Worm (Caenorhabditis elegans) whole organism, L1 larva: ENCODE measurements around the gene lys-6.

ENCODE experiments used
- C16A3.4 ChIP-seq: fragments of 150-350 bp; optimal IDR thresholded peaks from 2 replicates; lab custom pipeline; 2014; ENCODE audit warnings: missing biosample characterization, missing genetic modification characterization
- C34B4.2 ChIP-seq: sonication (generic microtip); optimal IDR thresholded peaks from 2 replicates; lab custom pipeline; 2017; ENCODE audit warnings: mild to moderate bottlenecking, missing genetic modification characterization, missing compliant biosample characterization
- F16B12.6 ChIP-seq: fragments of 150-350 bp; optimal IDR thresholded peaks from 2 replicates; lab custom pipeline; 2014; ENCODE audit warnings: missing biosample characterization, missing genetic modification characterization
- Y116A8C.19 ChIP-seq: sonication (generic microtip); optimal IDR thresholded peaks from 2 replicates; lab custom pipeline; 2016; ENCODE audit warnings: missing compliant biosample characterization, missing genetic modification characterization, borderline replicate concordance
- aha-1 ChIP-seq: fragments of 150-350 bp; optimal IDR thresholded peaks from 2 replicates; lab custom pipeline; 2014; ENCODE audit warnings: missing biosample characterization, missing genetic modification characterization
- aly-2 ChIP-seq: fragments of 150-350 bp; optimal IDR thresholded peaks from 2 replicates; lab custom pipeline; 2014; ENCODE audit warnings: missing biosample characterization, missing genetic modification characterization
- ama-1 ChIP-seq: fragments of 150-350 bp; optimal IDR thresholded peaks from 2 replicates; lab custom pipeline; 2014
- blmp-1 ChIP-seq: fragments of 150-350 bp; optimal IDR thresholded peaks from 2 replicates; lab custom pipeline; 2014; ENCODE audit warnings: missing biosample characterization, missing genetic modification characterization
- ceh-63 ChIP-seq: fragments of 200-800 bp; sonication (Bioruptor generic); optimal IDR thresholded peaks from 2 replicates; lab custom pipeline; 2018; ENCODE audit warnings: mild to moderate bottlenecking, missing genetic modification characterization, missing compliant biosample characterization
- ceh-8 ChIP-seq: fragments of 200-800 bp; sonication (Bioruptor generic); optimal IDR thresholded peaks from 2 replicates; lab custom pipeline; 2018; ENCODE audit warnings: mild to moderate bottlenecking, missing genetic modification characterization, moderate library complexity, missing compliant biosample characterization
- ceh-82 ChIP-seq, 3 experiments: fragments of 150-350 bp in 1 of 3; sonication (generic microtip) in 2 of 3; optimal IDR thresholded peaks; 2 replicates each; lab custom pipeline; 2014 to 2017; ENCODE audit warnings: missing biosample characterization in 3 of 3, missing genetic modification characterization in 3 of 3
- ceh-88 ChIP-seq: fragments of 200-800 bp; sonication (Bioruptor generic); IDR thresholded peaks from 2 replicates; pipeline ENCODE4 v1.3.6; 2022; ENCODE audit warnings: missing genetic modification characterization, missing compliant biosample characterization
- ces-1 ChIP-seq: fragments of 150-350 bp; optimal IDR thresholded peaks from 2 replicates; lab custom pipeline; 2014; ENCODE audit warnings: missing biosample characterization, missing genetic modification reagents, missing genetic modification characterization
- dpl-1 ChIP-seq, 3 experiments: fragments of 150-350 bp in 2 of 3; sonication (generic microtip) in 1 of 3; optimal IDR thresholded peaks; 2 replicates each; lab custom pipeline; 2014 to 2017; ENCODE audit warnings: missing biosample characterization in 3 of 3, missing genetic modification characterization in 3 of 3, missing genetic modification reagents in 3 of 3
- dsc-1 ChIP-seq: sonication (generic microtip); optimal IDR thresholded peaks from 2 replicates; lab custom pipeline; 2016; ENCODE audit warnings: mild to moderate bottlenecking, missing genetic modification characterization, missing compliant biosample characterization
- efl-3 ChIP-seq: fragments of 200-800 bp; sonication (Bioruptor generic); optimal IDR thresholded peaks from 2 replicates; lab custom pipeline; 2018; ENCODE audit warnings: mild to moderate bottlenecking, missing genetic modification characterization, missing compliant biosample characterization
- egl-13 ChIP-seq: sonication (generic microtip); optimal IDR thresholded peaks from 2 replicates; lab custom pipeline; 2016; ENCODE audit warnings: missing genotype, missing genetic modification reagents, missing genetic modification characterization, missing compliant biosample characterization
- egl-27 ChIP-seq, 2 experiments: fragments of 150-350 bp in 1 of 2; sonication (generic microtip); optimal IDR thresholded peaks; 3 replicates each; lab custom pipeline; 2017 to 2018; ENCODE audit warnings: missing biosample characterization in 2 of 2, missing genetic modification characterization in 2 of 2, missing genetic modification reagents in 2 of 2
- elt-2 ChIP-seq: sonication (generic microtip); optimal IDR thresholded peaks from 2 replicates; lab custom pipeline; 2016; ENCODE audit warnings: missing genetic modification characterization, mild to moderate bottlenecking, inconsistent platforms, missing compliant biosample characterization, missing genetic modification reagents
- elt-3 ChIP-seq, 6 experiments: fragments of 150-350 bp in 1 of 6; sonication (generic microtip); optimal IDR thresholded peaks; 2 replicates each; lab custom pipeline; 2017 to 2018; ENCODE audit warnings: missing biosample characterization in 6 of 6, missing genetic modification characterization in 6 of 6, inconsistent platforms in 1 of 6
- fkh-10 ChIP-seq: sonication (generic microtip); optimal IDR thresholded peaks from 2 replicates; lab custom pipeline; 2017; ENCODE audit warnings: missing biosample characterization, missing genetic modification reagents, missing genetic modification characterization
- hlh-17 ChIP-seq: fragments of 200-800 bp; sonication (Bioruptor generic); optimal IDR thresholded peaks from 2 replicates; lab custom pipeline; 2018; ENCODE audit warnings: missing genetic modification characterization, mild to moderate bottlenecking, missing compliant biosample characterization, moderate library complexity, borderline replicate concordance
- hlh-4 ChIP-seq: sonication (generic microtip); optimal IDR thresholded peaks from 2 replicates; lab custom pipeline; 2016; ENCODE audit warnings: mild to moderate bottlenecking, missing genetic modification characterization, missing compliant biosample characterization
- hpl-2 ChIP-seq: fragments of 150-350 bp; optimal IDR thresholded peaks from 2 replicates; lab custom pipeline; 2014; ENCODE audit warnings: missing biosample characterization, missing genetic modification reagents, missing genetic modification characterization
- irx-1 ChIP-seq: sonication (generic microtip); optimal IDR thresholded peaks from 2 replicates; lab custom pipeline; 2016; ENCODE audit warnings: missing genetic modification characterization, missing compliant biosample characterization
- jun-1 ChIP-seq: fragments of 150-350 bp; optimal IDR thresholded peaks from 2 replicates; lab custom pipeline; 2014; ENCODE audit warnings: missing biosample characterization, missing genetic modification reagents, missing genetic modification characterization
- lin-13 ChIP-seq: fragments of 150-350 bp; optimal IDR thresholded peaks from 2 replicates; lab custom pipeline; 2014; ENCODE audit warnings: missing biosample characterization, missing genetic modification reagents, missing genetic modification characterization
- lin-14 ChIP-seq: fragments of 200-800 bp; sonication (Bioruptor generic); optimal IDR thresholded peaks from 2 replicates; lab custom pipeline; 2018; ENCODE audit warnings: mild to moderate bottlenecking, missing genetic modification characterization, moderate library complexity, missing compliant biosample characterization
- lin-15B ChIP-seq: fragments of 150-350 bp; sonication (generic microtip); optimal IDR thresholded peaks from 3 replicates; lab custom pipeline; 2014; ENCODE audit warnings: missing biosample characterization, missing genetic modification characterization
- lin-35 ChIP-seq, 2 experiments: fragments of 150-350 bp; optimal IDR thresholded peaks; 2 replicates each; lab custom pipeline; 2014; ENCODE audit warnings: missing biosample characterization in 2 of 2, missing genetic modification characterization in 2 of 2, missing genetic modification reagents in 2 of 2
- mdl-1 ChIP-seq, 2 experiments: fragments of 150-350 bp; optimal IDR thresholded peaks; 2 replicates each; lab custom pipeline; 2014 to 2017; ENCODE audit warnings: missing biosample characterization in 2 of 2, missing genetic modification characterization in 2 of 2, inconsistent platforms in 1 of 2
- mef-2 ChIP-seq: fragments of 150-350 bp; optimal IDR thresholded peaks from 2 replicates; lab custom pipeline; 2014; ENCODE audit warnings: missing biosample characterization, missing genetic modification characterization
- mep-1 ChIP-seq: fragments of 150-350 bp; optimal IDR thresholded peaks from 2 replicates; lab custom pipeline; 2014; ENCODE audit warnings: missing biosample characterization, missing genetic modification characterization
- nhr-12 ChIP-seq: sonication (generic microtip); optimal IDR thresholded peaks from 2 replicates; lab custom pipeline; 2017; ENCODE audit warnings: missing biosample characterization, missing genetic modification characterization
- nhr-19 ChIP-seq: fragments of 200-800 bp; sonication (Bioruptor generic); conservative IDR thresholded peaks from 2 replicates; pipeline ENCODE4 v1.3.6; 2022; ENCODE audit warnings: missing genetic modification characterization, missing compliant biosample characterization
- nhr-237 ChIP-seq: fragments of 150-350 bp; optimal IDR thresholded peaks from 2 replicates; lab custom pipeline; 2014; ENCODE audit warnings: missing biosample characterization, missing genetic modification characterization
- nhr-47 ChIP-seq: sonication (generic microtip); optimal IDR thresholded peaks from 2 replicates; lab custom pipeline; 2016; ENCODE audit warnings: mild to moderate bottlenecking, missing genetic modification characterization, moderate library complexity, missing compliant biosample characterization
- nhr-77 ChIP-seq: fragments of 150-350 bp; optimal IDR thresholded peaks from 2 replicates; lab custom pipeline; 2014; ENCODE audit warnings: missing biosample characterization, missing genetic modification characterization
- nhr-84 ChIP-seq: sonication (generic microtip); optimal IDR thresholded peaks from 2 replicates; lab custom pipeline; 2017; ENCODE audit warnings: missing biosample characterization, missing genetic modification characterization
- nhr-90 ChIP-seq: sonication (generic microtip); optimal IDR thresholded peaks from 2 replicates; lab custom pipeline; 2016; ENCODE audit warnings: mild to moderate bottlenecking, missing genetic modification characterization, missing compliant biosample characterization; ENCODE audit not compliant: poor library complexity
- pag-3 ChIP-seq: sonication (generic microtip); optimal IDR thresholded peaks from 2 replicates; lab custom pipeline; 2017; ENCODE audit warnings: missing genetic modification characterization, mild to moderate bottlenecking, missing compliant biosample characterization, antibody characterized with exemption, borderline replicate concordance; ENCODE audit not compliant: insufficient read depth
- pax-3 ChIP-seq: fragments of 200-800 bp; sonication (Bioruptor generic); optimal IDR thresholded peaks from 2 replicates; lab custom pipeline; 2018; ENCODE audit warnings: mild to moderate bottlenecking, missing genetic modification characterization, moderate library complexity, missing compliant biosample characterization
- snu-23 ChIP-seq: sonication (generic microtip); optimal IDR thresholded peaks from 2 replicates; lab custom pipeline; 2016; ENCODE audit warnings: missing genetic modification characterization, missing compliant biosample characterization
- sup-37 ChIP-seq: fragments of 200-800 bp; sonication (Bioruptor generic); optimal IDR thresholded peaks from 2 replicates; lab custom pipeline; 2018; ENCODE audit warnings: mild to moderate bottlenecking, missing genetic modification characterization, missing compliant biosample characterization
- swsn-7 ChIP-seq: sonication (generic microtip); optimal IDR thresholded peaks from 2 replicates; lab custom pipeline; 2016; ENCODE audit warnings: missing genetic modification characterization, missing compliant biosample characterization
- tbx-2 ChIP-seq: sonication (generic microtip); optimal IDR thresholded peaks from 2 replicates; lab custom pipeline; 2016; ENCODE audit warnings: missing genetic modification characterization, missing compliant biosample characterization
- tlp-1 ChIP-seq: fragments of 150-350 bp; optimal IDR thresholded peaks from 2 replicates; lab custom pipeline; 2014; ENCODE audit warnings: missing biosample characterization, missing genetic modification characterization
- unc-98 ChIP-seq: fragments of 200-800 bp; sonication (Bioruptor generic); IDR thresholded peaks from 2 replicates; pipeline ENCODE4 v1.3.6; 2022; ENCODE audit warnings: missing genetic modification characterization, missing compliant biosample characterization
- zag-1 ChIP-seq: fragments of 150-350 bp; optimal IDR thresholded peaks from 2 replicates; lab custom pipeline; 2014; ENCODE audit warnings: missing biosample characterization, missing genetic modification characterization
- ztf-4 ChIP-seq: fragments of 150-350 bp; optimal IDR thresholded peaks from 2 replicates; lab custom pipeline; 2014; ENCODE audit warnings: missing biosample characterization, missing genetic modification characterization

Gene lys-6

DNA sequence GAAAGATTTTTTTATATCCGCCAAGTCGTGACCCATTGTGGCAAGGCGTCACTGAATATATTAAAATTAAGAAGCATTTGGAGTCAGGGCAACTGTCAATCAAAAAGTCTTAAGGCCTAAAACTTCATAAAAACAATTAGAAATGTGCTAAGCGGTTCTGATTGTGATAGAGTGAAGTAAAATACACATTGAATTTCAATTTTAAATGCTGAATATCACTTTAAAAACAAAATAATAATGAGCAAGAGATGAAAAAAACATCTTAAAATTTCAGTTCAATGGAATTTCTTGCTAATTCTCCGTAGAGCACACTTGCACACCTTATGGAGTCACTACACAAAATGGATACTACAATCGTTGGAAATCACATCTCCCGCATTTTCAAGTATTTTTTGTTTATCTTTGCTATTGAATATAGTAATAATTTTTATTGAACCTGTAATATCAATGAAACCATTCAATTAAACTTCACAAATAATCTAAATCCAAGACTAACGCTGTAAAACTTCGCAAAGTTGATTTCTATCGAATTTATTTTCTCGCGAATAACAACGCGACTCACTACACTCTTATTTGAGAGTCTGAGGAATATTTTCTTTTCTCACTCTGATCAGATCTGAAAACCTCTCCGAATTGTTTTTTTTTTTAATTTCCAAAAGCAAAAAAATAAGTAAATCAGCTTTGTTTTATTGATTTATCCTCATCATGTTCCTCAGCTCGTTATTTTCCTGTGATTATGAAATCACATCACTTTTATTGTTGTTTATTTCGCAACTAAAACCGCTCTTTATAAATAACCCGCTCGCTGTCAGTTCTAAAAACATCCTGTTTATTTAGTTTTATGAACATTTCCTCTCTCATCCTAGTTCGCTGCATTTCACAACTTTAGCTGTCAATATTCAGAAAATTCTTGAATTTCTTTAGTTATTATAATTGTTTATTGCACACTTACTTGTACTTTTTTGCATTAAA, 8.0 kb upstream of the lys-6 start, which contains the start of gene mars-1:
Gene mars-1 (minus strand): TSS at position 51 of the 972 bp plus-strand sequence.
- TF ChIP-seq mef-2 (no peak), lin-15B (peak; percentile 52), lin-13 (GFP tag; lab: Kevin White, UChicago) (peak; percentile 30), nhr-47 (tag; lab: Kevin White, UChicago) (peak; percentile 82), nhr-90 (peak; percentile 80), ztf-4 (peak; percentile 4), swsn-7 (peak; percentile 63), C34B4.2 (tag; lab: Kevin White, UChicago) (no peak), nhr-12 (tag; lab: Kevin White, UChicago) (no peak), aly-2 (tag; lab: Kevin White, UChicago) (peak; percentile 55), hlh-17 (GFP tag; lab: Kevin White, UChicago) (no peak), jun-1 (tag; lab: Kevin White, UChicago) (peak; percentile 60), C16A3.4 (tag; lab: Kevin White, UChicago) (peak; percentile 89), ces-1 (GFP tag; lab: Kevin White, UChicago) (no peak), fkh-10 (GFP tag; lab: Kevin White, UChicago) (no peak), dpl-1 (GFP tag; optimal IDR thresholded peaks at IDR 0.05; lab: Kevin White, UChicago) (peak; percentile 53 to 63 (median 61)), dsc-1 (tag; lab: Kevin White, UChicago) (peak; percentile 52), mdl-1 (tag; optimal IDR thresholded peaks at IDR 0.05; lab: Kevin White, UChicago) (no peak), tbx-2 (tag; lab: Kevin White, UChicago) (peak; percentile 73), ceh-63 (peak; percentile 55), hlh-4 (tag; lab: Kevin White, UChicago) (no peak), egl-27 (tag; optimal IDR thresholded peaks at IDR 0.05; lab: Kevin White, UChicago) (no peak), nhr-19 (GFP tag; lab: Robert Waterston, UW) (peak; percentile 51), unc-98 (peak; percentile 7; the same call in 1 of the 2 replicates), blmp-1 (tag; lab: Kevin White, UChicago) (peak; percentile 12), elt-3 (tag; optimal IDR thresholded peaks at IDR 0.05; lab: Kevin White, UChicago) (peak in 1 of 6 experiments; percentile 14), lin-35 (GFP tag; optimal IDR thresholded peaks at IDR 0.05; lab: Kevin White, UChicago) (peak; percentile 66 to 84), ceh-88 (GFP tag; lab: Robert Waterston, UW) (peak; percentile 60; the same call in 1 of the 2 replicates), ama-1 (lab: Kevin White, UChicago) (no peak), ceh-82 (tag; optimal IDR thresholded peaks at IDR 0.05; lab: Kevin White, UChicago) (peak; percentile 12 to 53 (median 49)), egl-13 (peak; percentile 56), mep-1 (peak; percentile 84), hpl-2 (GFP tag; lab: Kevin White, UChicago) (peak; percentile 68), nhr-237 (tag; lab: Kevin White, UChicago) (peak; percentile 51), pag-3 (tag; lab: Kevin White, UChicago) (no peak), snu-23 (peak; percentile 85), F16B12.6 (tag; lab: Kevin White, UChicago) (peak; percentile 19), elt-2 (tag; lab: Kevin White, UChicago) (peak; percentile 16), zag-1 (tag; lab: Kevin White, UChicago) (no peak), Y116A8C.19 (no peak), irx-1 (tag; lab: Kevin White, UChicago) (peak; percentile 64), ceh-8 (GFP tag; lab: Kevin White, UChicago) (no peak), aha-1 (tag; lab: Kevin White, UChicago) (no peak), nhr-77 (peak; percentile 74), pax-3 (tag; lab: Kevin White, UChicago) (peak; percentile 81), efl-3 (no peak), lin-14 (GFP tag; lab: Kevin White, UChicago) (peak; percentile 84), sup-37 (no peak), nhr-84 (tag; lab: Kevin White, UChicago) (no peak), tlp-1 (tag; lab: Kevin White, UChicago) (no peak)
